Fruit fly (Drosophila melanogaster): Measurements from ENCODE around the gene RanBP3.

Gene RanBP3

dm6 chr3R:23726740-23727139, 25.9 kb downstream of the RanBP3 start (continued):
- TF ChIP-seq Adf1 (GFP tag; IDR thresholded peaks at IDR 0.05) (peak; percentile 68), z (GFP tag; IDR thresholded peaks at IDR 0.05) (no peak), CG4360 (GFP tag; IDR thresholded peaks at IDR 0.05) (peak; percentile 14; the same call in 1 of the 2 replicates), crp (GFP tag; optimal IDR thresholded peaks at IDR 0.05) (peak in 1 of 2 experiments; percentile 8), CG11504 (tag; optimal IDR thresholded peaks at IDR 0.05) (peak; percentile 83), Mes4 (GFP tag; optimal IDR thresholded peaks at IDR 0.05) (peak; percentile 16), tap (tag; optimal IDR thresholded peaks at IDR 0.05) (peak; percentile 63), Six4 (GFP tag; optimal IDR thresholded peaks at IDR 0.05) (peak; percentile 48), pum (GFP tag; optimal IDR thresholded peaks at IDR 0.05) (peak; percentile 47), lbe (GFP tag; optimal IDR thresholded peaks at IDR 0.05) (peak; percentile 52), HLH54F (GFP tag; optimal IDR thresholded peaks at IDR 0.05) (peak; percentile 73), gem (tag; optimal IDR thresholded peaks at IDR 0.05) (peak; percentile 88), ERR (GFP tag; optimal IDR thresholded peaks at IDR 0.05) (peak; percentile 47), unc-4 (GFP tag; IDR thresholded peaks at IDR 0.05; ENCODE audit: partially characterized antibody) (no peak), abd-A (tag; optimal IDR thresholded peaks at IDR 0.05) (peak; percentile 5), H2.0 (GFP tag; IDR thresholded peaks at IDR 0.05) (peak; percentile 80), ash1 (GFP tag; optimal IDR thresholded peaks at IDR 0.05) (peak; percentile 41), CG31441 (GFP tag; IDR thresholded peaks at IDR 0.05) (peak; percentile 77), pzg (GFP tag; optimal IDR thresholded peaks at IDR 0.05) (no peak), Dek (tag; optimal IDR thresholded peaks at IDR 0.05) (peak; percentile 71), CG11398 (GFP tag; optimal IDR thresholded peaks at IDR 0.05) (peak; percentile 3), CG3847 (GFP tag; IDR thresholded peaks at IDR 0.05) (peak; percentile 76), CG18011 (GFP tag; optimal IDR thresholded peaks at IDR 0.05) (peak; percentile 72), chif (GFP tag; optimal IDR thresholded peaks at IDR 0.05) (peak; percentile 45 to 57), sqz (GFP tag; optimal IDR thresholded peaks at IDR 0.05) (peak; percentile 33), sisA (GFP tag; IDR thresholded peaks at IDR 0.05) (peak; percentile 72), Antp (GFP tag; optimal IDR thresholded peaks at IDR 0.05) (peak; percentile 49), Max (GFP tag; optimal IDR thresholded peaks at IDR 0.05) (peak; percentile 70), CG1792 (GFP tag; optimal IDR thresholded peaks at IDR 0.05) (peak; percentile 41), CG17612 (GFP tag; IDR thresholded peaks at IDR 0.05) (peak; percentile 80), disco-r (GFP tag; optimal IDR thresholded peaks at IDR 0.05) (peak; percentile 45), stwl (tag; optimal IDR thresholded peaks at IDR 0.05) (no peak), Camta (GFP tag; optimal IDR thresholded peaks at IDR 0.05) (peak; percentile 57), phol (tag; optimal IDR thresholded peaks at IDR 0.05) (peak; percentile 69), BEAF-32 (GFP tag; optimal IDR thresholded peaks at IDR 0.05) (no peak), Gsc (GFP tag; IDR thresholded peaks at IDR 0.05) (no peak), sens-2 (GFP tag; IDR thresholded peaks at IDR 0.05) (no peak), CG8478 (optimal IDR thresholded peaks at IDR 0.05) (no peak), CG9876 (GFP tag; optimal IDR thresholded peaks at IDR 0.05) (peak; percentile 1), lmd (GFP tag; IDR thresholded peaks at IDR 0.05) (peak; percentile 79), CG12659 (GFP tag; optimal IDR thresholded peaks at IDR 0.05) (peak; percentile 86), chn (GFP tag; optimal IDR thresholded peaks at IDR 0.05) (peak; percentile 35), CG11456 (GFP tag; IDR thresholded peaks at IDR 0.05) (peak; percentile 75; the same call in 2 of the 3 replicates), CG12299 (tag; optimal IDR thresholded peaks at IDR 0.05) (peak; percentile 37), CG6175 (GFP tag; IDR thresholded peaks at IDR 0.05) (peak; percentile 79; the same call in 2 of the 3 replicates), gsb (GFP tag; IDR thresholded peaks at IDR 0.05) (peak; percentile 75), Med (GFP tag) (peak; percentile 95), CG8359 (GFP tag; optimal IDR thresholded peaks at IDR 0.05; ENCODE audit: borderline replicate concordance) (peak; percentile 2), Ada2b (GFP tag; IDR thresholded peaks at IDR 0.05) (peak; percentile 85), MBD-R2 (GFP tag; IDR thresholded peaks at IDR 0.05) (peak; percentile 58; the same call in 1 of the 2 replicates), fu2 (GFP tag; optimal IDR thresholded peaks at IDR 0.05) (peak; percentile 65)
